Worm (Caenorhabditis elegans): ENCODE measurements around the gene ZC477.3.

ZC477.3 gene

ce11 chrIV:7075063-7075462, 28.2 kb upstream of the ZC477.3 start, which contains the start of gene srg-50:
Gene srg-50, minus strand, starts transcription at chrIV:7075163.
- no peak for TF ChIP-seq cnd-1 (tag; optimal IDR thresholded peaks at IDR 0.05)
- no peak for TF ChIP-seq nhr-28 (tag; optimal IDR thresholded peaks at IDR 0.05)
- TF ChIP-seq hlh-1 (tag; optimal IDR thresholded peaks at IDR 0.05) = no peak
- no peak for TF ChIP-seq ces-1 (GFP tag; optimal IDR thresholded peaks at IDR 0.05)
- TF ChIP-seq bed-3 (GFP tag; optimal IDR thresholded peaks at IDR 0.05) = no peak
- TF ChIP-seq tbx-8 (GFP tag; optimal IDR thresholded peaks at IDR 0.05) = no peak
- no peak for TF ChIP-seq lin-32 (GFP tag; optimal IDR thresholded peaks at IDR 0.05)
- TF ChIP-seq nhr-76 (tag; optimal IDR thresholded peaks at IDR 0.05) = no peak
- no peak for TF ChIP-seq nhr-12 (tag; optimal IDR thresholded peaks at IDR 0.05)
- TF ChIP-seq flh-1 (GFP tag; optimal IDR thresholded peaks at IDR 0.05) = no peak
- no peak for TF ChIP-seq nhr-237 (tag; optimal IDR thresholded peaks at IDR 0.05)
- no peak for TF ChIP-seq mep-1 (tag; optimal IDR thresholded peaks at IDR 0.05)
- no peak for TF ChIP-seq ceh-39 (tag; optimal IDR thresholded peaks at IDR 0.05)
- no peak for TF ChIP-seq drap-1 (GFP tag; optimal IDR thresholded peaks at IDR 0.05)
- TF ChIP-seq blmp-1 (tag; optimal IDR thresholded peaks at IDR 0.05) = no peak
- no peak for TF ChIP-seq unc-120 (tag; optimal IDR thresholded peaks at IDR 0.05; ENCODE audit: poor library complexity, severe bottlenecking)
- TF ChIP-seq elt-1 (tag; optimal IDR thresholded peaks at IDR 0.05; ENCODE audit: borderline replicate concordance, insufficient read depth) = no peak
- TF ChIP-seq elt-3 (tag; optimal IDR thresholded peaks at IDR 0.05) = no peak
- TF ChIP-seq sptf-1 (tag; optimal IDR thresholded peaks at IDR 0.05) = no peak
- TF ChIP-seq ztf-11 (tag; optimal IDR thresholded peaks at IDR 0.05) = no peak

- no peak for TF ChIP-seq tbx-8 (GFP tag; optimal IDR thresholded peaks at IDR 0.05)
- no peak for TF ChIP-seq zip-8 (tag; optimal IDR thresholded peaks at IDR 0.05)
- no peak for TF ChIP-seq ceh-39 (tag; optimal IDR thresholded peaks at IDR 0.05)
Observed at ce11 chrIV:7081214-7081613, 22.1 kb upstream of the ZC477.3 start, which contains the start of gene Y43B11AR.1. Gene Y43B11AR.1, plus strand, starts transcription at chrIV:7081514.

ce11 chrIV:7083382-7083784, 19.9 kb upstream of the ZC477.3 start, which contains the start of gene Y43B11AR.3:
Gene Y43B11AR.3, minus strand, starts transcription at chrIV:7083716.
- TF ChIP-seq ham-2 (GFP tag; optimal IDR thresholded peaks at IDR 0.05) = no peak
- no peak for TF ChIP-seq cnd-1 (tag; optimal IDR thresholded peaks at IDR 0.05)
- no peak for TF ChIP-seq ceh-83 (GFP tag; optimal IDR thresholded peaks at IDR 0.05)
- TF ChIP-seq nhr-2 (tag; optimal IDR thresholded peaks at IDR 0.05) = no peak
- no peak for TF ChIP-seq mep-1 (tag; optimal IDR thresholded peaks at IDR 0.05)
- no peak for TF ChIP-seq hlh-1 (tag; optimal IDR thresholded peaks at IDR 0.05)
- no peak for TF ChIP-seq unc-120 (tag; optimal IDR thresholded peaks at IDR 0.05; ENCODE audit: poor library complexity, severe bottlenecking)
- TF ChIP-seq unc-62 (GFP tag; optimal IDR thresholded peaks at IDR 0.05) = no peak

- TF ChIP-seq lin-13 (tag; optimal IDR thresholded peaks at IDR 0.05) (no peak), tbx-8 (GFP tag; optimal IDR thresholded peaks at IDR 0.05) (no peak), hlh-1 (tag; optimal IDR thresholded peaks at IDR 0.05) (no peak), bed-3 (GFP tag; optimal IDR thresholded peaks at IDR 0.05) (no peak), nhr-2 (tag; optimal IDR thresholded peaks at IDR 0.05) (no peak), ceh-43 (GFP tag; optimal IDR thresholded peaks at IDR 0.05) (no peak), blmp-1 (tag; optimal IDR thresholded peaks at IDR 0.05) (no peak), zip-8 (tag; optimal IDR thresholded peaks at IDR 0.05) (no peak), unc-120 (tag; optimal IDR thresholded peaks at IDR 0.05; ENCODE audit: poor library complexity, severe bottlenecking) (no peak), nhr-76 (tag; optimal IDR thresholded peaks at IDR 0.05) (no peak), mep-1 (tag; optimal IDR thresholded peaks at IDR 0.05) (no peak), nhr-28 (tag; optimal IDR thresholded peaks at IDR 0.05) (no peak), M03D4.4 (tag; optimal IDR thresholded peaks at IDR 0.05) (no peak), sptf-1 (tag; optimal IDR thresholded peaks at IDR 0.05) (no peak), snpc-4 (tag; optimal IDR thresholded peaks at IDR 0.05) (no peak), nhr-12 (tag; optimal IDR thresholded peaks at IDR 0.05) (no peak), lsy-2 (tag; optimal IDR thresholded peaks at IDR 0.05) (no peak), cnd-1 (tag; optimal IDR thresholded peaks at IDR 0.05) (no peak), pha-4 (tag; optimal IDR thresholded peaks at IDR 0.05) (no peak)
Observed at ce11 chrIV:7083976-7084375, 19.3 kb upstream of the ZC477.3 start.

- TF ChIP-seq ceh-83 (GFP tag; optimal IDR thresholded peaks at IDR 0.05) (peak; percentile 36), lin-13 (tag; optimal IDR thresholded peaks at IDR 0.05) (peak; percentile 71), nhr-237 (tag; optimal IDR thresholded peaks at IDR 0.05) (peak; percentile 90), unc-62 (GFP tag; optimal IDR thresholded peaks at IDR 0.05) (peak; percentile 57), sem-2 (GFP tag; optimal IDR thresholded peaks at IDR 0.05) (no peak), hlh-1 (tag; optimal IDR thresholded peaks at IDR 0.05) (peak; percentile 82), nhr-28 (tag; optimal IDR thresholded peaks at IDR 0.05) (no peak), elt-1 (tag; optimal IDR thresholded peaks at IDR 0.05; ENCODE audit: borderline replicate concordance, insufficient read depth) (no peak), ces-1 (GFP tag; optimal IDR thresholded peaks at IDR 0.05) (peak; percentile 59), cnd-1 (tag; optimal IDR thresholded peaks at IDR 0.05) (peak; percentile 69), unc-120 (tag; optimal IDR thresholded peaks at IDR 0.05; ENCODE audit: poor library complexity, severe bottlenecking) (peak; percentile 27), lsy-2 (tag; optimal IDR thresholded peaks at IDR 0.05) (peak; percentile 86), unc-39 (tag; optimal IDR thresholded peaks at IDR 0.05) (no peak), drap-1 (GFP tag; optimal IDR thresholded peaks at IDR 0.05) (peak; percentile 17), M03D4.4 (tag; optimal IDR thresholded peaks at IDR 0.05) (peak; percentile 8), ceh-39 (tag; optimal IDR thresholded peaks at IDR 0.05) (peak; percentile 64), nhr-76 (tag; optimal IDR thresholded peaks at IDR 0.05) (no peak), pha-4 (tag; optimal IDR thresholded peaks at IDR 0.05) (peak; percentile 58), ztf-11 (tag; optimal IDR thresholded peaks at IDR 0.05) (no peak), mls-2 (tag; optimal IDR thresholded peaks at IDR 0.05) (no peak), ham-2 (GFP tag; optimal IDR thresholded peaks at IDR 0.05) (peak; percentile 39), sptf-1 (tag; optimal IDR thresholded peaks at IDR 0.05) (peak; percentile 76), elt-3 (tag; optimal IDR thresholded peaks at IDR 0.05) (peak; percentile 26), mep-1 (tag; optimal IDR thresholded peaks at IDR 0.05) (peak; percentile 94)
Observed at ce11 chrIV:7084632-7085160, 18.6 kb upstream of the ZC477.3 start, which contains the start of gene rps-4. Gene rps-4, minus strand, starts transcription at chrIV:7084682.

Data from whole organism, mixed stage, embryonic.